Worm (Caenorhabditis elegans) whole organism, early embryonic: ENCODE measurements around the gene srj-21.

ENCODE experiments used
- B0310.2 ChIP-seq: sonication (generic microtip); optimal IDR thresholded peaks from 2 replicates; lab custom pipeline; 2016; ENCODE audit warnings: mild to moderate bottlenecking, missing genetic modification characterization, missing compliant biosample characterization
- F13C5.2 ChIP-seq: sonication (generic microtip); optimal IDR thresholded peaks from 2 replicates; lab custom pipeline; 2017; ENCODE audit warnings: mild to moderate bottlenecking, missing genetic modification characterization, inconsistent platforms, missing compliant biosample characterization
- aly-1 ChIP-seq: sonication (generic microtip); optimal IDR thresholded peaks from 2 replicates; lab custom pipeline; 2016; ENCODE audit warnings: missing genetic modification characterization, missing compliant biosample characterization
- ama-1 ChIP-seq: fragments of 150-350 bp; optimal IDR thresholded peaks from 2 replicates; lab custom pipeline; 2014
- ceh-13 ChIP-seq: fragments of 200-800 bp; sonication (Bioruptor generic); optimal IDR thresholded peaks from 2 replicates; lab custom pipeline; 2018; ENCODE audit warnings: mild to moderate bottlenecking, missing genetic modification characterization, missing compliant biosample characterization
- ceh-36 ChIP-seq: sonication (generic microtip); optimal IDR thresholded peaks from 2 replicates; lab custom pipeline; 2016; ENCODE audit warnings: missing genetic modification characterization, inconsistent platforms, missing compliant biosample characterization
- ets-7 ChIP-seq: sonication (generic microtip); optimal IDR thresholded peaks from 2 replicates; lab custom pipeline; 2016; ENCODE audit warnings: missing genotype, missing genetic modification characterization, missing compliant biosample characterization
- flt-1 ChIP-seq: fragments of 200-800 bp; sonication (Bioruptor generic); IDR thresholded peaks from 2 replicates; pipeline ENCODE4 v1.3.6; 2022; ENCODE audit warnings: missing genetic modification characterization, missing compliant biosample characterization
- hmbx-1 ChIP-seq: sonication (generic microtip); optimal IDR thresholded peaks from 2 replicates; lab custom pipeline; 2016; ENCODE audit warnings: mild to moderate bottlenecking, missing genetic modification characterization, missing compliant biosample characterization
- hmg-4 ChIP-seq: fragments of 200-800 bp; sonication (Bioruptor generic); optimal IDR thresholded peaks from 2 replicates; lab custom pipeline; 2018; ENCODE audit warnings: mild to moderate bottlenecking, missing genetic modification characterization, missing compliant biosample characterization
- hnd-1 ChIP-seq: sonication (generic microtip); optimal IDR thresholded peaks from 2 replicates; lab custom pipeline; 2016; ENCODE audit warnings: missing genetic modification characterization, missing compliant biosample characterization
- pes-1 ChIP-seq: fragments of 200-800 bp; sonication (Bioruptor generic); IDR thresholded peaks from 2 replicates; pipeline ENCODE4 v1.3.6; 2022; ENCODE audit warnings: missing genetic modification reagents, missing genetic modification characterization, missing compliant biosample characterization
- scrt-1 ChIP-seq: fragments of 200-800 bp; sonication (Bioruptor generic); IDR thresholded peaks from 2 replicates; pipeline ENCODE4 v1.3.6; 2022; ENCODE audit warnings: missing genetic modification characterization, missing compliant biosample characterization
- sea-1 ChIP-seq: fragments of 200-800 bp; sonication (Bioruptor generic); conservative IDR thresholded peaks from 2 replicates; pipeline ENCODE4 v1.3.6; 2022; ENCODE audit warnings: missing genetic modification characterization, missing compliant biosample characterization
- tbx-11 ChIP-seq: fragments of 200-800 bp; sonication (Bioruptor generic); IDR thresholded peaks from 2 replicates; pipeline ENCODE4 v1.3.6; 2022; ENCODE audit warnings: missing genetic modification characterization, missing compliant biosample characterization
- tbx-37 ChIP-seq: fragments of 200-800 bp; sonication (Bioruptor generic); conservative IDR thresholded peaks from 2 replicates; pipeline ENCODE4 v1.3.6; 2022; ENCODE audit warnings: missing genetic modification reagents, missing genetic modification characterization, missing compliant biosample characterization
- tra-4 ChIP-seq: sonication (generic microtip); optimal IDR thresholded peaks from 2 replicates; lab custom pipeline; 2017; ENCODE audit warnings: missing genetic modification characterization, missing compliant biosample characterization

srj-21 gene

ce11 chrV:10758658-10759057 is 13.5 kb downstream of the srj-21 start, which contains the start of gene F28H7.8:
F28H7.8 (plus strand) TSS chrV:10758958.
- TF ChIP-seq flt-1 (GFP tag; lab: Robert Waterston, UW) (no peak), tra-4 (tag; lab: Kevin White, UChicago) (no peak), tbx-37 (GFP tag; lab: Robert Waterston, UW) (no peak), aly-1 (no peak), B0310.2 (tag; lab: Kevin White, UChicago) (no peak), tbx-11 (GFP tag; lab: Robert Waterston, UW) (no peak), ceh-36 (tag; lab: Kevin White, UChicago) (no peak), ama-1 (lab: Kevin White, UChicago) (no peak)

- TF ChIP-seq tbx-11 (GFP tag; lab: Robert Waterston, UW) (no peak), tra-4 (tag; lab: Kevin White, UChicago) (no peak), hnd-1 (no peak), hmbx-1 (tag; lab: Kevin White, UChicago) (no peak), sea-1 (no peak), hmg-4 (GFP tag; lab: Kevin White, UChicago) (no peak), F13C5.2 (tag; lab: Kevin White, UChicago) (no peak), pes-1 (no peak), scrt-1 (GFP tag; lab: Robert Waterston, UW) (no peak), ceh-36 (tag; lab: Kevin White, UChicago) (no peak), ceh-13 (GFP tag; lab: Kevin White, UChicago) (no peak), ama-1 (lab: Kevin White, UChicago) (no peak), flt-1 (GFP tag; lab: Robert Waterston, UW) (no peak)
Measured at ce11 chrV:10760839-10761238, 15.7 kb downstream of the srj-21 start.

- TF ChIP-seq ceh-13 (GFP tag; lab: Kevin White, UChicago), result no peak
- no peak for TF ChIP-seq hmg-4 (GFP tag; lab: Kevin White, UChicago)
- TF ChIP-seq hnd-1, result no peak
- TF ChIP-seq tra-4 (tag; lab: Kevin White, UChicago), result no peak
- no peak for TF ChIP-seq ets-7 (tag; lab: Kevin White, UChicago)
- no peak for TF ChIP-seq ceh-36 (tag; lab: Kevin White, UChicago)
- no peak for TF ChIP-seq hmbx-1 (tag; lab: Kevin White, UChicago)
- TF ChIP-seq aly-1, result no peak
- no peak for TF ChIP-seq sea-1
- no peak for TF ChIP-seq pes-1
- TF ChIP-seq ama-1 (lab: Kevin White, UChicago), result no peak
- TF ChIP-seq F13C5.2 (tag; lab: Kevin White, UChicago), result no peak
- TF ChIP-seq tbx-11 (GFP tag; lab: Robert Waterston, UW), result no peak
- TF ChIP-seq flt-1 (GFP tag; lab: Robert Waterston, UW), result no peak
Measured at ce11 chrV:10762695-10763094, 17.6 kb downstream of the srj-21 start, which contains the start of gene sre-6. sre-6 (minus strand) TSS chrV:10762795.

ce11 chrV:10764066-10764465 is 18.9 kb downstream of the srj-21 start, which contains the start of gene ocr-1:
ocr-1 (plus strand) TSS chrV:10764366.
- TF ChIP-seq F13C5.2 (tag; lab: Kevin White, UChicago), result no peak
- TF ChIP-seq scrt-1 (GFP tag; lab: Robert Waterston, UW), result no peak
- TF ChIP-seq ceh-13 (GFP tag; lab: Kevin White, UChicago), result no peak
- TF ChIP-seq ets-7 (tag; lab: Kevin White, UChicago), result no peak
- no peak for TF ChIP-seq aly-1
- no peak for TF ChIP-seq pes-1
- no peak for TF ChIP-seq ceh-36 (tag; lab: Kevin White, UChicago)
- TF ChIP-seq flt-1 (GFP tag; lab: Robert Waterston, UW), result no peak
- TF ChIP-seq ama-1 (lab: Kevin White, UChicago), result no peak
- no peak for TF ChIP-seq hnd-1
- no peak for TF ChIP-seq hmbx-1 (tag; lab: Kevin White, UChicago)
- TF ChIP-seq tbx-37 (GFP tag; lab: Robert Waterston, UW), result no peak
- TF ChIP-seq B0310.2 (tag; lab: Kevin White, UChicago), result no peak
- no peak for TF ChIP-seq tra-4 (tag; lab: Kevin White, UChicago)
- TF ChIP-seq tbx-11 (GFP tag; lab: Robert Waterston, UW), result no peak
- no peak for TF ChIP-seq hmg-4 (GFP tag; lab: Kevin White, UChicago)
- TF ChIP-seq sea-1, result no peak

ce11 chrV:10768892-10769291 is 23.8 kb downstream of the srj-21 start:
- no peak for TF ChIP-seq sea-1
- no peak for TF ChIP-seq B0310.2 (tag; lab: Kevin White, UChicago)
- no peak for TF ChIP-seq hmg-4 (GFP tag; lab: Kevin White, UChicago)
- TF ChIP-seq F13C5.2 (tag; lab: Kevin White, UChicago), result no peak
- no peak for TF ChIP-seq ceh-36 (tag; lab: Kevin White, UChicago)
- no peak for TF ChIP-seq tbx-37 (GFP tag; lab: Robert Waterston, UW)
- no peak for TF ChIP-seq hnd-1
- TF ChIP-seq tbx-11 (GFP tag; lab: Robert Waterston, UW), result no peak
- TF ChIP-seq ets-7 (tag; lab: Kevin White, UChicago), result no peak
- TF ChIP-seq hmbx-1 (tag; lab: Kevin White, UChicago), result no peak
- TF ChIP-seq tra-4 (tag; lab: Kevin White, UChicago), result no peak
- no peak for TF ChIP-seq pes-1
- no peak for TF ChIP-seq scrt-1 (GFP tag; lab: Robert Waterston, UW)
- no peak for TF ChIP-seq ama-1 (lab: Kevin White, UChicago)
- no peak for TF ChIP-seq flt-1 (GFP tag; lab: Robert Waterston, UW)
- TF ChIP-seq ceh-13 (GFP tag; lab: Kevin White, UChicago), result no peak
- TF ChIP-seq aly-1, result no peak

- TF ChIP-seq tbx-11 (GFP tag; lab: Robert Waterston, UW) (no peak), B0310.2 (tag; lab: Kevin White, UChicago) (no peak), pes-1 (no peak), hmbx-1 (tag; lab: Kevin White, UChicago) (no peak), hmg-4 (GFP tag; lab: Kevin White, UChicago) (no peak), ceh-36 (tag; lab: Kevin White, UChicago) (no peak), tra-4 (tag; lab: Kevin White, UChicago) (no peak), sea-1 (no peak)
Measured at ce11 chrV:10770026-10770425, 24.9 kb downstream of the srj-21 start, which contains the start of the genes D1054.1 and pas-2. D1054.1 (minus strand) TSS chrV:10770217. pas-2 (plus strand) TSS chrV:10770368.

ce11 chrV:10771390-10771789 is 26.3 kb downstream of the srj-21 start, which contains the start of gene D1054.3:
D1054.3 (plus strand) TSS chrV:10771451.
- TF ChIP-seq hnd-1 (no peak), ceh-36 (tag; lab: Kevin White, UChicago) (no peak), tbx-11 (GFP tag; lab: Robert Waterston, UW) (no peak), tbx-37 (GFP tag; lab: Robert Waterston, UW) (no peak), F13C5.2 (tag; lab: Kevin White, UChicago) (no peak), hmg-4 (GFP tag; lab: Kevin White, UChicago) (no peak), tra-4 (tag; lab: Kevin White, UChicago) (no peak), B0310.2 (tag; lab: Kevin White, UChicago) (no peak), flt-1 (GFP tag; lab: Robert Waterston, UW) (no peak), ets-7 (tag; lab: Kevin White, UChicago) (no peak), aly-1 (no peak), scrt-1 (GFP tag; lab: Robert Waterston, UW) (no peak)
